Fruit fly (Drosophila melanogaster): ENCODE measurements around the gene ATPsynepsilonL.

Gene ATPsynepsilonL

dm6 chr3R:10142770-10143169, 21.2 kb downstream of the ATPsynepsilonL start, which contains the start of gene CG42759:
Gene CG42759 (plus strand): TSS chr3R:10143070.
- TF ChIP-seq Hr96 (GFP tag; optimal IDR thresholded peaks at IDR 0.05) = no peak
- no peak for TF ChIP-seq pad (GFP tag; optimal IDR thresholded peaks at IDR 0.05)
- no peak for TF ChIP-seq kay (GFP tag; ENCODE audit: borderline replicate concordance)
- TF ChIP-seq CG7045 (GFP tag; optimal IDR thresholded peaks at IDR 0.05) = no peak
- no peak for TF ChIP-seq CG5204 (GFP tag; optimal IDR thresholded peaks at IDR 0.05)
- TF ChIP-seq CG14711 (tag; optimal IDR thresholded peaks at IDR 0.05) = no peak
- no peak for TF ChIP-seq CG11617 (GFP tag; optimal IDR thresholded peaks at IDR 0.05)
- no peak for TF ChIP-seq Clk (GFP tag; optimal IDR thresholded peaks at IDR 0.05)
- no peak for TF ChIP-seq CG7101 (tag; optimal IDR thresholded peaks at IDR 0.05)

- TF ChIP-seq Crg-1 (GFP tag; optimal IDR thresholded peaks at IDR 0.05) (peak; percentile 51), CG1620 (GFP tag; optimal IDR thresholded peaks at IDR 0.05) (peak; percentile 44), tj (GFP tag; optimal IDR thresholded peaks at IDR 0.05) (no peak), CG12768 (GFP tag; optimal IDR thresholded peaks at IDR 0.05) (no peak), toe (GFP tag; optimal IDR thresholded peaks at IDR 0.05) (peak; percentile 71), ovo (GFP tag; optimal IDR thresholded peaks at IDR 0.05) (peak; percentile 57), cnc (optimal IDR thresholded peaks at IDR 0.05) (no peak), pad (GFP tag; optimal IDR thresholded peaks at IDR 0.05) (peak; percentile 8), bab1 (GFP tag; optimal IDR thresholded peaks at IDR 0.05) (peak; percentile 62), CG5204 (GFP tag; optimal IDR thresholded peaks at IDR 0.05) (peak; percentile 48), cic (GFP tag; optimal IDR thresholded peaks at IDR 0.05) (peak; percentile 70), CG33017 (tag; optimal IDR thresholded peaks at IDR 0.05) (peak; percentile 49), CG14711 (tag; optimal IDR thresholded peaks at IDR 0.05) (peak; percentile 42), Clk (GFP tag; optimal IDR thresholded peaks at IDR 0.05) (no peak), Mnt (GFP tag; optimal IDR thresholded peaks at IDR 0.05) (peak; percentile 67), kay (GFP tag; ENCODE audit: borderline replicate concordance) (peak; percentile 98), CG11617 (GFP tag; optimal IDR thresholded peaks at IDR 0.05) (peak; percentile 64), CG7045 (GFP tag; optimal IDR thresholded peaks at IDR 0.05) (no peak), CG7101 (tag; optimal IDR thresholded peaks at IDR 0.05) (peak; percentile 29), Hr96 (GFP tag; optimal IDR thresholded peaks at IDR 0.05) (peak; percentile 31)
Observed at dm6 chr3R:10144103-10144998, 22.8 kb downstream of the ATPsynepsilonL start, which contains the start of the genes TAF1B and Invadolysin. Gene TAF1B (minus strand): TSS chr3R:10144184. Gene Invadolysin (plus strand): TSS chr3R:10144668.

- TF ChIP-seq CG1620 (GFP tag; optimal IDR thresholded peaks at IDR 0.05) (no peak), Mnt (GFP tag; optimal IDR thresholded peaks at IDR 0.05) (no peak), toe (GFP tag; optimal IDR thresholded peaks at IDR 0.05) (no peak), CG12768 (GFP tag; optimal IDR thresholded peaks at IDR 0.05) (no peak)
Observed at dm6 chr3R:10147176-10147575, 25.6 kb downstream of the ATPsynepsilonL start.

- no peak for TF ChIP-seq CG12768 (GFP tag; optimal IDR thresholded peaks at IDR 0.05)
- peak; percentile 57 for TF ChIP-seq kay (GFP tag; ENCODE audit: borderline replicate concordance)
Observed at dm6 chr3R:10148376-10148887, 26.9 kb downstream of the ATPsynepsilonL start.

- no peak for TF ChIP-seq toe (GFP tag; optimal IDR thresholded peaks at IDR 0.05)
- no peak for TF ChIP-seq cnc (optimal IDR thresholded peaks at IDR 0.05)
- TF ChIP-seq kay (GFP tag; ENCODE audit: borderline replicate concordance) = no peak
- no peak for TF ChIP-seq CG14711 (tag; optimal IDR thresholded peaks at IDR 0.05)
- TF ChIP-seq Mnt (GFP tag; optimal IDR thresholded peaks at IDR 0.05) = no peak
- TF ChIP-seq pad (GFP tag; optimal IDR thresholded peaks at IDR 0.05) = no peak
Observed at dm6 chr3R:10149667-10150398, 28.3 kb downstream of the ATPsynepsilonL start.

dm6 chr3R:10150555-10150954, 29.0 kb downstream of the ATPsynepsilonL start:
- TF ChIP-seq tj (GFP tag; optimal IDR thresholded peaks at IDR 0.05) (no peak), ovo (GFP tag; optimal IDR thresholded peaks at IDR 0.05) (no peak), cnc (optimal IDR thresholded peaks at IDR 0.05) (no peak), CG7045 (GFP tag; optimal IDR thresholded peaks at IDR 0.05) (no peak), Crg-1 (GFP tag; optimal IDR thresholded peaks at IDR 0.05) (no peak), CG1620 (GFP tag; optimal IDR thresholded peaks at IDR 0.05) (no peak), toe (GFP tag; optimal IDR thresholded peaks at IDR 0.05) (no peak), CG33017 (tag; optimal IDR thresholded peaks at IDR 0.05) (no peak), CG7101 (tag; optimal IDR thresholded peaks at IDR 0.05) (no peak), CG14711 (tag; optimal IDR thresholded peaks at IDR 0.05) (no peak), CG12768 (GFP tag; optimal IDR thresholded peaks at IDR 0.05) (no peak), Hr96 (GFP tag; optimal IDR thresholded peaks at IDR 0.05) (no peak), kay (GFP tag; ENCODE audit: borderline replicate concordance) (no peak), CG5204 (GFP tag; optimal IDR thresholded peaks at IDR 0.05) (no peak), Clk (GFP tag; optimal IDR thresholded peaks at IDR 0.05) (no peak), pad (GFP tag; optimal IDR thresholded peaks at IDR 0.05) (no peak), CG11617 (GFP tag; optimal IDR thresholded peaks at IDR 0.05) (no peak), Mnt (GFP tag; optimal IDR thresholded peaks at IDR 0.05) (no peak), cic (GFP tag; optimal IDR thresholded peaks at IDR 0.05) (no peak)
